Worm (Caenorhabditis elegans) whole organism, late embryonic: ENCODE results near the gene nhr-53.

ENCODE experiments used
- F13H6.1 ChIP-seq: sonication (generic microtip); optimal IDR thresholded peaks from 2 replicates; lab custom pipeline; 2016; ENCODE audit warnings: missing genetic modification characterization, missing compliant biosample characterization
- K02D7.2 ChIP-seq: sonication (generic microtip); optimal IDR thresholded peaks from 2 replicates; lab custom pipeline; 2017; ENCODE audit warnings: mild to moderate bottlenecking, missing genetic modification characterization, missing compliant biosample characterization
- K09A11.1 ChIP-seq: sonication (generic microtip); optimal IDR thresholded peaks from 2 replicates; lab custom pipeline; 2017; ENCODE audit warnings: antibody characterized with exemption, mild to moderate bottlenecking, missing genetic modification characterization, missing compliant biosample characterization; ENCODE audit not compliant: insufficient read depth
- ahr-1 ChIP-seq: sonication (generic microtip); optimal IDR thresholded peaks from 2 replicates; lab custom pipeline; 2016; ENCODE audit warnings: missing genetic modification characterization, missing compliant biosample characterization
- ama-1 ChIP-seq: fragments of 150-350 bp; optimal IDR thresholded peaks from 2 replicates; lab custom pipeline; 2014
- ceh-18 ChIP-seq: sonication (generic microtip); optimal IDR thresholded peaks from 2 replicates; lab custom pipeline; 2016; ENCODE audit warnings: missing genetic modification characterization, missing compliant biosample characterization
- ceh-2 ChIP-seq: sonication (generic microtip); optimal IDR thresholded peaks from 2 replicates; lab custom pipeline; 2016; ENCODE audit warnings: missing genotype, missing genetic modification characterization, missing compliant biosample characterization
- ceh-22 ChIP-seq: sonication (generic microtip); optimal IDR thresholded peaks from 2 replicates; lab custom pipeline; 2017; ENCODE audit warnings: missing biosample characterization, missing genetic modification characterization
- ceh-24 ChIP-seq: sonication (generic microtip); optimal IDR thresholded peaks from 2 replicates; lab custom pipeline; 2016; ENCODE audit warnings: mild to moderate bottlenecking, missing genetic modification characterization, missing compliant biosample characterization
- ceh-45 ChIP-seq: fragments of 200-800 bp; sonication (Bioruptor generic); IDR thresholded peaks from 2 replicates; pipeline ENCODE4 v1.3.6; 2022; ENCODE audit warnings: missing genetic modification reagents, missing genetic modification characterization, missing compliant biosample characterization
- ceh-48 ChIP-seq: sonication (generic microtip); optimal IDR thresholded peaks from 2 replicates; lab custom pipeline; 2016; ENCODE audit warnings: missing genetic modification characterization, inconsistent platforms, missing compliant biosample characterization
- ceh-6 ChIP-seq: fragments of 200-800 bp; sonication (Bioruptor generic); optimal IDR thresholded peaks from 2 replicates; lab custom pipeline; 2018; ENCODE audit warnings: mild to moderate bottlenecking, missing genetic modification characterization, missing compliant biosample characterization
- ceh-9 ChIP-seq: sonication (generic microtip); optimal IDR thresholded peaks from 2 replicates; lab custom pipeline; 2016; ENCODE audit warnings: mild to moderate bottlenecking, missing genetic modification characterization, inconsistent platforms, missing compliant biosample characterization
- dmd-4 ChIP-seq: sonication (generic microtip); optimal IDR thresholded peaks from 2 replicates; lab custom pipeline; 2016; ENCODE audit warnings: borderline replicate concordance, missing genetic modification characterization, missing compliant biosample characterization
- elt-4 ChIP-seq: sonication (generic microtip); optimal IDR thresholded peaks from 2 replicates; lab custom pipeline; 2016; ENCODE audit warnings: missing genetic modification characterization, missing compliant biosample characterization
- fax-1 ChIP-seq: sonication (generic microtip); optimal IDR thresholded peaks from 2 replicates; lab custom pipeline; 2016; ENCODE audit warnings: missing genotype, missing genetic modification characterization, missing compliant biosample characterization
- hlh-13 ChIP-seq: fragments of 200-800 bp; sonication (Bioruptor generic); optimal IDR thresholded peaks from 2 replicates; lab custom pipeline; 2018; ENCODE audit warnings: mild to moderate bottlenecking, missing genetic modification characterization, missing compliant biosample characterization
- hlh-15 ChIP-seq: sonication (generic microtip); optimal IDR thresholded peaks from 2 replicates; lab custom pipeline; 2016; ENCODE audit warnings: missing genetic modification characterization, missing compliant biosample characterization
- hlh-8 ChIP-seq: sonication (generic microtip); optimal IDR thresholded peaks from 2 replicates; lab custom pipeline; 2016; ENCODE audit warnings: missing genotype, missing genetic modification characterization, missing compliant biosample characterization
- lim-6 ChIP-seq: sonication (generic microtip); optimal IDR thresholded peaks from 2 replicates; lab custom pipeline; 2016; ENCODE audit warnings: missing genetic modification characterization, missing compliant biosample characterization
- lin-11 ChIP-seq: fragments of 200-800 bp; sonication (Bioruptor generic); optimal IDR thresholded peaks from 2 replicates; lab custom pipeline; 2018; ENCODE audit warnings: mild to moderate bottlenecking, missing genetic modification characterization, missing compliant biosample characterization
- mec-3 ChIP-seq: sonication (generic microtip); optimal IDR thresholded peaks from 2 replicates; lab custom pipeline; 2016; ENCODE audit warnings: borderline replicate concordance, missing genetic modification characterization, missing compliant biosample characterization
- nhr-11 ChIP-seq: fragments of 150-350 bp; optimal IDR thresholded peaks from 2 replicates; lab custom pipeline; 2014; ENCODE audit warnings: missing biosample characterization, missing genetic modification characterization
- nhr-232 ChIP-seq: sonication (generic microtip); optimal IDR thresholded peaks from 2 replicates; lab custom pipeline; 2016; ENCODE audit warnings: missing genetic modification characterization, missing compliant biosample characterization
- npax-4 ChIP-seq: sonication (generic microtip); optimal IDR thresholded peaks from 2 replicates; lab custom pipeline; 2016; ENCODE audit warnings: missing genetic modification characterization, missing compliant biosample characterization
- odd-2 ChIP-seq: sonication (generic microtip); optimal IDR thresholded peaks from 2 replicates; lab custom pipeline; 2017; ENCODE audit warnings: antibody characterized with exemption, mild to moderate bottlenecking, missing genetic modification characterization, missing compliant biosample characterization
- pha-2 ChIP-seq: sonication (generic microtip); optimal IDR thresholded peaks from 2 replicates; lab custom pipeline; 2017; ENCODE audit warnings: mild to moderate bottlenecking, missing genetic modification characterization, missing compliant biosample characterization
- pqm-1 ChIP-seq: sonication (generic microtip); optimal IDR thresholded peaks from 2 replicates; lab custom pipeline; 2016; ENCODE audit warnings: missing genetic modification characterization, missing compliant biosample characterization
- rnt-1 ChIP-seq: sonication (generic microtip); optimal IDR thresholded peaks from 2 replicates; lab custom pipeline; 2016; ENCODE audit warnings: missing genetic modification characterization, missing compliant biosample characterization
- sox-2 ChIP-seq: fragments of 200-800 bp; sonication (Bioruptor generic); IDR thresholded peaks from 2 replicates; pipeline ENCODE4 v1.3.6; 2022; ENCODE audit warnings: missing genetic modification reagents, missing genetic modification characterization, missing compliant biosample characterization
- tbx-2 ChIP-seq: sonication (generic microtip); optimal IDR thresholded peaks from 2 replicates; lab custom pipeline; 2016; ENCODE audit warnings: missing genetic modification characterization, missing compliant biosample characterization
- tbx-7 ChIP-seq: sonication (generic microtip); optimal IDR thresholded peaks from 2 replicates; lab custom pipeline; 2016; ENCODE audit warnings: missing genotype, missing genetic modification characterization, missing compliant biosample characterization
- unc-86 ChIP-seq: sonication (generic microtip); optimal IDR thresholded peaks from 2 replicates; lab custom pipeline; 2016; ENCODE audit warnings: missing genetic modification characterization, missing compliant biosample characterization
- zip-5 ChIP-seq: sonication (generic microtip); optimal IDR thresholded peaks from 2 replicates; lab custom pipeline; 2016; ENCODE audit warnings: missing genetic modification characterization, missing compliant biosample characterization
- ztf-16 ChIP-seq: sonication (generic microtip); optimal IDR thresholded peaks from 2 replicates; lab custom pipeline; 2017; ENCODE audit warnings: missing genetic modification characterization, missing compliant biosample characterization

Gene nhr-53

ce11 chrV:15661003-15661402, 41.2 kb downstream of the nhr-53 start:
- no peak for TF ChIP-seq ceh-2 (tag; lab: Kevin White, UChicago)
- TF ChIP-seq rnt-1 = peak; percentile 22

- no peak for TF ChIP-seq ceh-22 (tag; lab: Kevin White, UChicago)
- TF ChIP-seq rnt-1 = no peak
- no peak for TF ChIP-seq elt-4 (tag; lab: Kevin White, UChicago)
- no peak for TF ChIP-seq fax-1 (tag; lab: Kevin White, UChicago)
- TF ChIP-seq K02D7.2 (tag; lab: Kevin White, UChicago) = no peak
- no peak for TF ChIP-seq unc-86 (tag; lab: Kevin White, UChicago)
- no peak for TF ChIP-seq nhr-232 (tag; lab: Kevin White, UChicago)
- no peak for TF ChIP-seq hlh-13
- no peak for TF ChIP-seq hlh-8 (tag; lab: Kevin White, UChicago)
Observed at ce11 chrV:15658262-15659060, 43.7 kb downstream of the nhr-53 start.

ce11 chrV:15654124-15654523, 48.0 kb downstream of the nhr-53 start, which contains the start of gene F53E4.2:
F53E4.2 (plus strand) TSS chrV:15654424.
- TF ChIP-seq npax-4 (tag; lab: Kevin White, UChicago) (no peak), F13H6.1 (tag; lab: Kevin White, UChicago) (no peak), ceh-6 (GFP tag; lab: Kevin White, UChicago) (no peak), lin-11 (tag; lab: Kevin White, UChicago) (no peak), tbx-7 (tag; lab: Kevin White, UChicago) (no peak), sox-2 (GFP tag; lab: Robert Waterston, UW) (no peak), pqm-1 (tag; lab: Kevin White, UChicago) (no peak), odd-2 (tag; lab: Kevin White, UChicago) (no peak), lim-6 (tag; lab: Kevin White, UChicago) (no peak), fax-1 (tag; lab: Kevin White, UChicago) (no peak), elt-4 (tag; lab: Kevin White, UChicago) (no peak), nhr-11 (no peak), ceh-45 (no peak), hlh-15 (tag; lab: Kevin White, UChicago) (no peak)

- no peak for TF ChIP-seq dmd-4 (tag; lab: Kevin White, UChicago)
- no peak for TF ChIP-seq tbx-2 (tag; lab: Kevin White, UChicago)
- no peak for TF ChIP-seq zip-5 (tag; lab: Kevin White, UChicago)
- no peak for TF ChIP-seq pha-2 (tag; lab: Kevin White, UChicago)
- TF ChIP-seq ztf-16 (tag; lab: Kevin White, UChicago) = no peak
- TF ChIP-seq ceh-48 (tag; lab: Kevin White, UChicago) = no peak
- TF ChIP-seq mec-3 (tag; lab: Kevin White, UChicago) = no peak
- TF ChIP-seq K09A11.1 (tag; lab: Kevin White, UChicago) = no peak
- no peak for TF ChIP-seq ceh-45
- TF ChIP-seq ceh-9 = no peak
- no peak for TF ChIP-seq ahr-1 (tag; lab: Kevin White, UChicago)
- no peak for TF ChIP-seq ama-1 (lab: Kevin White, UChicago)
- TF ChIP-seq ceh-18 (tag; lab: Kevin White, UChicago) = no peak
- TF ChIP-seq ceh-24 (tag; lab: Kevin White, UChicago) = no peak
- TF ChIP-seq K02D7.2 (tag; lab: Kevin White, UChicago) = no peak
Observed at ce11 chrV:15652147-15652546, 50.0 kb downstream of the nhr-53 start.
